ENCODE assay signal across 5 fruit fly cellular contexts in the genomic region with DNA sequence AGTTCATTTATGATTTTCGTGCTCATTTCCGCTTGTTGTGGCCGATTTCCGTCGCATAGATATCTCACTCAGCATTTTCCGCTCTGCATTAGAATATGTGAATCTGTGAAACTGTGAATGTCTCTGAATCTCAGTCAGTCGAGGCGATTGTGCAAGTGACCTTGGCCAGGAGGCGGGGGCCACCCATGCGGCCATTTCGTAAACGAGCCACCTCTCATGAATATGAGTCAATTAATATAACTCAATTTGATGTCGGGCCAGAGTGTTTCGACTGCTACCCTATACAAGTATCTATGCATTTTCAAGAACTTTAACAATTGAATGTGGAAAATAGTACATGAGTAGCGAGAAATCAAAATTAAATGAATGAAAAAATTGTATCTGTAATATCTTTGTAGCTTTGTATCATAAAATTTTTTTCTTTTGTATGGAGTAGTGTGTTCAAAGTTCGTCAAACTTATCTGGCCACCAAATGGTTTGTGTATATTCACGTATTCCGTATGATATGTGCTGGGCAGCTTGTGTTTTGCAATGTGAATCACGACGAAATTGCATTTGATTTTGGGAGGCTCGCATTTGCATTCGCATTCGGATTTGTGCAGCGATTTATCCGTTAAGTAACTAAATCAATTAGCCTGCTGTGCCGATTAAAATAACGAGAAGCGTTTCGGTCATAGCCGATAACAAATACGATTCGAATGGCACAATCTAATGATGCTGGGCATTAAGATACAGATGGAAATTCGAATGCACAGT.
TF ChIP-seq lines count a peak whose summit lies in the region.

Gene CG12730 (plus strand): TSS at position 706 of the 756 bp plus-strand sequence.

- no peak for TF ChIP-seq CTCF in whole organism, embryonic (GFP tag; optimal IDR thresholded peaks at IDR 0.05; lab: Kevin White, UChicago)

TF ChIP-seq in whole organism, adult, 20 proteins besides CTCF, POLR2A, EP300 and RAD21:
- TF ChIP-seq Hr96 (GFP tag; optimal IDR thresholded peaks at IDR 0.05; lab: Kevin White, UChicago) (peak; percentile 35), kay (GFP tag; lab: Kevin White, UChicago; ENCODE audit: borderline replicate concordance) (peak; percentile 67), ovo (GFP tag; optimal IDR thresholded peaks at IDR 0.05; lab: Kevin White, UChicago) (no peak)
TF ChIP-seq in whole organism, adult: peak in this region for 2.

TF ChIP-seq in whole organism, embryonic, 481 proteins besides CTCF, POLR2A, EP300 and RAD21 (continues in another document):
- TF ChIP-seq Drgx (GFP tag; IDR thresholded peaks at IDR 0.05; lab: Robert Waterston, UW) (peak; percentile 34; the same call in 1 of the 2 replicates), CG2678 (tag; optimal IDR thresholded peaks at IDR 0.05; lab: Kevin White, UChicago) (peak; percentile 20), CG2889 (GFP tag; IDR thresholded peaks at IDR 0.05; lab: Robert Waterston, UW) (no peak), CG2116 (GFP tag; optimal IDR thresholded peaks at IDR 0.05; lab: Kevin White, UChicago) (no peak), Atf6 (GFP tag; IDR thresholded peaks at IDR 0.05; lab: Robert Waterston, UW) (peak; percentile 28; the same call in 1 of the 2 replicates), Awh (GFP tag; IDR thresholded peaks at IDR 0.05; lab: Robert Waterston, UW) (0 out of 2 replicates have a peak, but pooled peaks have one; percentile 24), ranshi (GFP tag; IDR thresholded peaks at IDR 0.05; lab: Robert Waterston, UW) (0 out of 2 replicates have a peak, but pooled peaks have one; percentile 40), h (optimal IDR thresholded peaks at IDR 0.05; lab: Kevin White, UChicago) (no peak), CG32772 (GFP tag; IDR thresholded peaks at IDR 0.05; lab: Robert Waterston, UW) (peak; percentile 38; the same call in 1 of the 2 replicates), gsb (GFP tag; IDR thresholded peaks at IDR 0.05; lab: Robert Waterston, UW) (peak; percentile 38; the same call in 1 of the 2 replicates), Pdp1 (GFP tag; optimal IDR thresholded peaks at IDR 0.05; lab: Kevin White, UChicago) (peak in 1 of 2 experiments; percentile 47), Lhr (GFP tag; optimal IDR thresholded peaks at IDR 0.05; lab: Kevin White, UChicago) (no peak), CG7839 (tag; optimal IDR thresholded peaks at IDR 0.05; lab: Kevin White, UChicago) (peak; percentile 53), mam (GFP tag; optimal IDR thresholded peaks at IDR 0.05; lab: Kevin White, UChicago) (peak; percentile 12), gcm2 (GFP tag; optimal IDR thresholded peaks at IDR 0.05; lab: Kevin White, UChicago) (no peak), lab (GFP tag; optimal IDR thresholded peaks at IDR 0.05; lab: Kevin White, UChicago) (no peak), CG14667 (GFP tag; IDR thresholded peaks at IDR 0.05; lab: Robert Waterston, UW) (peak; percentile 8; the same call in 1 of the 2 replicates)

TF ChIP-seq in whole organism, prepupa, 60 proteins besides CTCF, POLR2A, EP300 and RAD21:
- TF ChIP-seq lz (GFP tag; optimal IDR thresholded peaks at IDR 0.05; lab: Kevin White, UChicago) (peak; percentile 0), CG32006 (GFP tag; optimal IDR thresholded peaks at IDR 0.05; lab: Kevin White, UChicago) (peak; percentile 1), CG15336 (GFP tag; IDR thresholded peaks at IDR 0.05; lab: Robert Waterston, UW) (peak; percentile 40; the same call in 1 of the 2 replicates), Hr4 (GFP tag; optimal IDR thresholded peaks at IDR 0.05; lab: Kevin White, UChicago) (peak; percentile 38), Ets21C (GFP tag; optimal IDR thresholded peaks at IDR 0.05; lab: Kevin White, UChicago) (no peak), CG8119 (GFP tag; IDR thresholded peaks at IDR 0.05; lab: Robert Waterston, UW) (peak; percentile 32; the same call in 2 of the 3 replicates), eg (GFP tag; IDR thresholded peaks at IDR 0.05; lab: Robert Waterston, UW) (peak; percentile 53; the same call in 2 of the 3 replicates), fkh (GFP tag; optimal IDR thresholded peaks at IDR 0.05; lab: Kevin White, UChicago) (no peak)
TF ChIP-seq in whole organism, prepupa: peak in this region for 6.

TF ChIP-seq in whole organism, pupa, 21 proteins besides CTCF, POLR2A, EP300 and RAD21:
- peak; percentile 57 for TF ChIP-seq CG4496 (GFP tag; IDR thresholded peaks at IDR 0.05; lab: Robert Waterston, UW)
- no peak for TF ChIP-seq Pif1B (GFP tag; optimal IDR thresholded peaks at IDR 0.05; lab: Kevin White, UChicago)
- peak; percentile 65 for TF ChIP-seq CG32121 (GFP tag; IDR thresholded peaks at IDR 0.05; lab: Robert Waterston, UW)
- TF ChIP-seq rn (GFP tag; IDR thresholded peaks at IDR 0.05; lab: Robert Waterston, UW), result no peak
- TF ChIP-seq D1 (tag; optimal IDR thresholded peaks at IDR 0.05; lab: Kevin White, UChicago), result no peak
- 0 out of 3 replicates have a peak, but pooled peaks have one; percentile 7 for TF ChIP-seq fd96Ca (GFP tag; IDR thresholded peaks at IDR 0.05; lab: Robert Waterston, UW)
- TF ChIP-seq CG8159 (tag; optimal IDR thresholded peaks at IDR 0.05; lab: Kevin White, UChicago), result no peak
- TF ChIP-seq Ets98B (GFP tag; IDR thresholded peaks at IDR 0.05; lab: Robert Waterston, UW), result peak; percentile 53
- TF ChIP-seq EcR (GFP tag; optimal IDR thresholded peaks at IDR 0.05; lab: Kevin White, UChicago), result no peak

TF ChIP-seq in whole organism, wandering third instar larva, 38 proteins besides CTCF, POLR2A, EP300 and RAD21:
- no peak for TF ChIP-seq CG32264 (GFP tag; optimal IDR thresholded peaks at IDR 0.05; lab: Kevin White, UChicago)
- TF ChIP-seq ey (GFP tag; optimal IDR thresholded peaks at IDR 0.05; lab: Kevin White, UChicago), result peak; percentile 29
- no peak for TF ChIP-seq HLH106 (tag; optimal IDR thresholded peaks at IDR 0.05; lab: Kevin White, UChicago)
- TF ChIP-seq sage (GFP tag; optimal IDR thresholded peaks at IDR 0.05; lab: Kevin White, UChicago), result no peak
- peak in 1 of 2 experiments; percentile 36 for TF ChIP-seq foxo (GFP tag; optimal IDR thresholded peaks at IDR 0.05; lab: Kevin White, UChicago)
